Worm (Caenorhabditis elegans): ENCODE data around the gene C33E10.10.
A peak's percentile ranks its signal among the peaks of the same experiment; 100 is the strongest.

The C33E10.10 gene

ce11 chrX:17301900-17302299, at the start of gene C33E10.10:
TSS of gene C33E10.10 (minus strand) at chrX:17302000.
- TF ChIP-seq ama-1 (optimal IDR thresholded peaks at IDR 0.05) (no peak), sptf-1 (tag; optimal IDR thresholded peaks at IDR 0.05) (no peak), nhr-11 (tag; optimal IDR thresholded peaks at IDR 0.05) (no peak), mdl-1 (tag; optimal IDR thresholded peaks at IDR 0.05) (no peak), C34B4.2 (tag; optimal IDR thresholded peaks at IDR 0.05) (no peak), nhr-47 (tag; optimal IDR thresholded peaks at IDR 0.05) (no peak), lin-15B (tag; optimal IDR thresholded peaks at IDR 0.05) (no peak), lin-35 (GFP tag; optimal IDR thresholded peaks at IDR 0.05) (no peak), ceh-63 (GFP tag; optimal IDR thresholded peaks at IDR 0.05) (no peak), aha-1 (tag; optimal IDR thresholded peaks at IDR 0.05) (no peak), pax-3 (tag; optimal IDR thresholded peaks at IDR 0.05) (no peak), grh-1 (GFP tag; IDR thresholded peaks at IDR 0.05) (no peak), unc-86 (tag; optimal IDR thresholded peaks at IDR 0.05) (no peak), dsc-1 (tag; optimal IDR thresholded peaks at IDR 0.05) (no peak), hlh-4 (tag; optimal IDR thresholded peaks at IDR 0.05) (no peak), fos-1 (tag; optimal IDR thresholded peaks at IDR 0.05) (no peak), Y116A8C.19 (tag; optimal IDR thresholded peaks at IDR 0.05; ENCODE audit: borderline replicate concordance) (no peak), nhr-20 (tag; optimal IDR thresholded peaks at IDR 0.05) (no peak), unc-30 (tag; optimal IDR thresholded peaks at IDR 0.05) (no peak), elt-3 (tag; optimal IDR thresholded peaks at IDR 0.05) (no peak)

ce11 chrX:17349411-17349810, 47.6 kb upstream of the C33E10.10 start:
- TF ChIP-seq unc-30 (tag; optimal IDR thresholded peaks at IDR 0.05) (no peak), ets-5 (GFP tag; IDR thresholded peaks at IDR 0.05) (no peak), C04F5.9 (tag; optimal IDR thresholded peaks at IDR 0.05) (no peak), sptf-1 (tag; optimal IDR thresholded peaks at IDR 0.05) (no peak), efl-1 (optimal IDR thresholded peaks at IDR 0.05) (no peak), efl-1 (GFP tag; optimal IDR thresholded peaks at IDR 0.05 in 1 of 2) (no peak), ztf-4 (tag; optimal IDR thresholded peaks at IDR 0.05) (no peak), lin-14 (GFP tag; optimal IDR thresholded peaks at IDR 0.05) (no peak), egl-27 (tag; optimal IDR thresholded peaks at IDR 0.05) (no peak), lsy-2 (tag; optimal IDR thresholded peaks at IDR 0.05) (no peak), mef-2 (tag; optimal IDR thresholded peaks at IDR 0.05) (no peak), swsn-7 (tag; optimal IDR thresholded peaks at IDR 0.05) (no peak), aha-1 (tag; optimal IDR thresholded peaks at IDR 0.05) (no peak), C16A3.4 (tag; optimal IDR thresholded peaks at IDR 0.05) (no peak), nhr-90 (tag; optimal IDR thresholded peaks at IDR 0.05; ENCODE audit: poor library complexity) (no peak), vab-15 (tag; optimal IDR thresholded peaks at IDR 0.05) (no peak), lin-39 (tag; optimal IDR thresholded peaks at IDR 0.05) (no peak)

- TF ChIP-seq nhr-76 (tag; optimal IDR thresholded peaks at IDR 0.05) (no peak), ztf-11 (tag; optimal IDR thresholded peaks at IDR 0.05) (no peak), lin-15B (tag; optimal IDR thresholded peaks at IDR 0.05) (no peak), efl-3 (GFP tag; optimal IDR thresholded peaks at IDR 0.05) (no peak)
Measured at ce11 chrX:17340484-17340883, 38.7 kb upstream of the C33E10.10 start, which contains the start of gene C53C11.1. TSS of gene C53C11.1 (plus strand) at chrX:17340784.

ce11 chrX:17338944-17339343, 37.1 kb upstream of the C33E10.10 start:
- peak; percentile 27 for TF ChIP-seq fkh-10 (GFP tag; optimal IDR thresholded peaks at IDR 0.05)
- TF ChIP-seq fkh-8 (tag; optimal IDR thresholded peaks at IDR 0.05) = peak; percentile 56
- no peak for TF ChIP-seq sox-4 (tag; optimal IDR thresholded peaks at IDR 0.05)
